Worm (Caenorhabditis elegans) whole organism, L2 larva: ENCODE results near the gene hxk-3.

ENCODE experiments used
- F13H6.1 ChIP-seq: sonication (generic microtip); optimal IDR thresholded peaks from 2 replicates; lab custom pipeline; 2016; ENCODE audit warnings: missing genetic modification characterization, missing compliant biosample characterization
- ZK546.5 ChIP-seq: sonication (generic microtip); optimal IDR thresholded peaks from 2 replicates; lab custom pipeline; 2017; ENCODE audit warnings: missing biosample characterization, missing genetic modification characterization
- ama-1 ChIP-seq: fragments of 150-350 bp; optimal IDR thresholded peaks from 2 replicates; lab custom pipeline; 2018; ENCODE audit warnings: inconsistent platforms
- blmp-1 ChIP-seq: sonication (generic microtip); optimal IDR thresholded peaks from 2 replicates; lab custom pipeline; 2017; ENCODE audit warnings: missing genetic modification characterization, mild to moderate bottlenecking, missing compliant biosample characterization, antibody characterized with exemption, moderate library complexity; ENCODE audit not compliant: insufficient read depth
- ceh-82 ChIP-seq: fragments of 150-350 bp; optimal IDR thresholded peaks from 2 replicates; lab custom pipeline; 2014; ENCODE audit warnings: missing biosample characterization, missing genetic modification characterization
- egl-27 ChIP-seq: sonication (generic microtip); optimal IDR thresholded peaks from 3 replicates; lab custom pipeline; 2017; ENCODE audit warnings: missing biosample characterization, missing genetic modification reagents, missing genetic modification characterization
- elt-3 ChIP-seq: sonication (generic microtip); optimal IDR thresholded peaks from 2 replicates; lab custom pipeline; 2017; ENCODE audit warnings: missing biosample characterization, missing genetic modification characterization
- mdl-1 ChIP-seq, 2 experiments: fragments of 150-350 bp in 1 of 2; sonication (generic microtip) in 1 of 2; optimal IDR thresholded peaks; 2 replicates each; lab custom pipeline; 2017; ENCODE audit warnings: missing biosample characterization in 2 of 2, missing genetic modification characterization in 2 of 2
- nhr-10 ChIP-seq: sonication (generic microtip); optimal IDR thresholded peaks from 2 replicates; lab custom pipeline; 2017; ENCODE audit warnings: missing biosample characterization, missing genetic modification characterization
- nhr-11 ChIP-seq: fragments of 150-350 bp; optimal IDR thresholded peaks from 2 replicates; lab custom pipeline; 2014; ENCODE audit warnings: missing biosample characterization, missing genetic modification characterization
- nhr-12 ChIP-seq: fragments of 150-350 bp; optimal IDR thresholded peaks from 2 replicates; lab custom pipeline; 2014; ENCODE audit warnings: missing biosample characterization, missing genetic modification characterization
- nhr-21 ChIP-seq: fragments of 150-350 bp; optimal IDR thresholded peaks from 2 replicates; lab custom pipeline; 2014; ENCODE audit warnings: missing biosample characterization, missing genetic modification characterization
- nhr-77 ChIP-seq: fragments of 150-350 bp; optimal IDR thresholded peaks from 2 replicates; lab custom pipeline; 2014; ENCODE audit warnings: missing biosample characterization, missing genetic modification characterization
- ztf-11 ChIP-seq: sonication (generic microtip); optimal IDR thresholded peaks from 2 replicates; lab custom pipeline; 2017; ENCODE audit warnings: missing biosample characterization, missing genetic modification characterization

DNA sequence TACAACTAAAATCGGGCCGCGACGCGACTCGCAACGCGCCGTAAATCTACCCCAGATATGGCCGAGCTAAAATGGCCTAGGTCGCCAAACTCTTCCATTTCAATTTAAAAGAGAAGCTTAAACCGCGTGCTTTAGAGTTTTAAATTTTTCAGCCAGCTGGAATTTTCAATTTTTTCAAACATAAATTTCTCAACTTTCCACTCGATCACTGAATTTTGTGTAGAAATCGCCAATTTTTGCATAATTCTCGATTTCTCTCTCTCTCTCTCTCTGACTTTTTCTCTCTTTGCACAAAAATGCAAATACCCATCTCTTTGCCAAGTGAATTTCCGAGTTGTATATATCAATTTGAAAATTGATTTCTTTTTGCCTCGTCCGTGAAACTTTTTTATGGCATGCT, 26.0 kb downstream of the hxk-3 start, which contains the start of gene K03H6.1:
- TF ChIP-seq elt-3 (tag; lab: Kevin White, UChicago) (no peak), ztf-11 (tag; lab: Kevin White, UChicago) (no peak), ceh-82 (tag; lab: Kevin White, UChicago) (no peak), nhr-77 (tag; lab: Kevin White, UChicago) (no peak), egl-27 (tag; lab: Kevin White, UChicago) (no peak), ama-1 (lab: Kevin White, UChicago) (no peak), mdl-1 (tag; optimal IDR thresholded peaks at IDR 0.05; lab: Kevin White, UChicago) (no peak), nhr-12 (tag; lab: Kevin White, UChicago) (no peak), nhr-11 (tag; lab: Kevin White, UChicago) (no peak), blmp-1 (tag; lab: Kevin White, UChicago) (no peak), ZK546.5 (tag; lab: Kevin White, UChicago) (no peak), nhr-21 (tag; lab: Kevin White, UChicago) (no peak), nhr-10 (tag; lab: Kevin White, UChicago) (no peak), F13H6.1 (tag; lab: Kevin White, UChicago) (no peak)
